Worm (Caenorhabditis elegans): ENCODE measurements around the gene Y45G12B.2.

Y45G12B.2 gene

DNA sequence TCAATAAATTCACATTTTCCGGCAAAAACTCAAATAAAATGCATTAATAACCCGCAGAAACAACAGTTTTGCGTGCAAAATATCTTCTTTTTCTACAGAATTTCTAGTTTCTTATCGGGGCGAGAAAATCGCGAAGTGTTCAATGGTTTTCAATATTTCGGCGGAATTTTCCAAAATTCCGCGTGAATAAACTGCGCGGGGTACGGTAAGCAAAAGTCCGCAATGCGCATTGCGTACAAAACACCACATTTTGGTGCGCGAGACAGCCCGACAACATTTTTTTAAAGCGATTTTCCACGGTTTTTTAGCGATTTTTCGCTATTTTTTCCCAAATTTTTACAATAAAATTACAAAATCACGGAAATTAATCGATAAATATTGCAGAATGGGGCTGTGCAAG lies at the start of gene Y45G12B.2:
Gene Y45G12B.2, plus strand, starts transcription at position 383 of the 400 bp plus-strand sequence.
- TF ChIP-seq klf-2 (GFP tag; conservative IDR thresholded peaks at IDR 0.05): 0 out of 2 replicates have a peak, but pooled peaks have one; percentile 25
- TF ChIP-seq cog-1 (tag; optimal IDR thresholded peaks at IDR 0.05): no peak

ce11 chrV:2646067-2646466 lies 48.5 kb upstream of the Y45G12B.2 start:
- TF ChIP-seq ztf-29 (GFP tag; IDR thresholded peaks at IDR 0.05) (no peak), cog-1 (tag; optimal IDR thresholded peaks at IDR 0.05) (no peak), klf-2 (GFP tag; conservative IDR thresholded peaks at IDR 0.05) (no peak), flt-1 (GFP tag; IDR thresholded peaks at IDR 0.05) (no peak), tab-1 (GFP tag; IDR thresholded peaks at IDR 0.05) (no peak), ref-1 (GFP tag; conservative IDR thresholded peaks at IDR 0.05) (no peak), T22C8.4 (GFP tag; IDR thresholded peaks at IDR 0.05) (no peak)

DNA sequence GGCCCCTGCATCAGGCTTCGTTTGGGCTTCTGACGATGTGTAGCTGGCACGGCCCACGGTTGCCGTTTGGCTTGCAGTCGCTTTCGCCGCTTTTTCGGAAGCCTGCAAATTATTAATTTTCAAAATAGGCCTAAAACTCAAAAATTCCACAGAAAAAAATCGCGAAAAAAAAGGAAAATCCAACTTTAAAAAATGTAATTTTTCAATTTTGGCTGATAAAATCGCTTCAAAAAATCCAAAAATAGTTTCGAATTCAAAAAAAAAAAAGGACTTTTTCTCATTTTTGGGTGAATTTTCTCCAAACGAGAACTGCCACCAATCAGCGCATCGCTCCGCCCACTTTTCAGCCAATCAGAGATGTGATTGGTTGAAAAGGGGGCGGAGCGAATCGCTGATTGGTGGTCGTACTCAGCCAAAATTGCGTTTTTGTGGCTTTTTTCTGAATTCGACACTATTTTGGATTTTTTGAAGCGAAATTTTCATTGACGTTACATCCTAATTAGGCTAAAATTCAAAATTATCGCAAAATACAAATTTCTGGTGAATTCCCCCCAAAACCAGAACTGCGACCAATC lies 47.3 kb upstream of the Y45G12B.2 start:
- TF ChIP-seq T22C8.4 (GFP tag; IDR thresholded peaks at IDR 0.05) (no peak), ztf-23 (GFP tag; IDR thresholded peaks at IDR 0.05) (no peak), klf-2 (GFP tag; conservative IDR thresholded peaks at IDR 0.05) (no peak), cog-1 (tag; optimal IDR thresholded peaks at IDR 0.05) (no peak), med-1 (GFP tag; optimal IDR thresholded peaks at IDR 0.05; ENCODE audit: insufficient read depth) (no peak), ztf-29 (GFP tag; IDR thresholded peaks at IDR 0.05) (no peak), ref-1 (GFP tag; conservative IDR thresholded peaks at IDR 0.05) (no peak), tab-1 (GFP tag; IDR thresholded peaks at IDR 0.05) (no peak), flt-1 (GFP tag; IDR thresholded peaks at IDR 0.05) (no peak)

- TF ChIP-seq cog-1 (tag; optimal IDR thresholded peaks at IDR 0.05) (no peak), ztf-29 (GFP tag; IDR thresholded peaks at IDR 0.05) (no peak), ref-1 (GFP tag; conservative IDR thresholded peaks at IDR 0.05) (no peak)
Measured at ce11 chrV:2650980-2651379, 43.6 kb upstream of the Y45G12B.2 start.

ce11 chrV:2652557-2653133 lies 41.9 kb upstream of the Y45G12B.2 start, which contains the start of the genes W02H5.8 and angl-1:
W02H5.8 (minus strand) TSS chrV:2652657.
angl-1 (plus strand) TSS chrV:2653083.
- no peak for TF ChIP-seq ztf-23 (GFP tag; IDR thresholded peaks at IDR 0.05)

ce11 chrV:2656159-2656558 lies 38.4 kb upstream of the Y45G12B.2 start:
- no peak for TF ChIP-seq flt-1 (GFP tag; IDR thresholded peaks at IDR 0.05)
- TF ChIP-seq med-1 (GFP tag; optimal IDR thresholded peaks at IDR 0.05; ENCODE audit: insufficient read depth): no peak
- no peak for TF ChIP-seq ref-1 (GFP tag; conservative IDR thresholded peaks at IDR 0.05)
- TF ChIP-seq ztf-23 (GFP tag; IDR thresholded peaks at IDR 0.05): no peak
- TF ChIP-seq cog-1 (tag; optimal IDR thresholded peaks at IDR 0.05): no peak
- no peak for TF ChIP-seq klf-2 (GFP tag; conservative IDR thresholded peaks at IDR 0.05)
- no peak for TF ChIP-seq ztf-29 (GFP tag; IDR thresholded peaks at IDR 0.05)
- TF ChIP-seq T22C8.4 (GFP tag; IDR thresholded peaks at IDR 0.05): no peak
- no peak for TF ChIP-seq tab-1 (GFP tag; IDR thresholded peaks at IDR 0.05)

- TF ChIP-seq T22C8.4 (GFP tag; IDR thresholded peaks at IDR 0.05): no peak
- TF ChIP-seq ztf-23 (GFP tag; IDR thresholded peaks at IDR 0.05): no peak
- TF ChIP-seq cog-1 (tag; optimal IDR thresholded peaks at IDR 0.05): no peak
- TF ChIP-seq med-1 (GFP tag; optimal IDR thresholded peaks at IDR 0.05; ENCODE audit: insufficient read depth): no peak
- TF ChIP-seq ref-1 (GFP tag; conservative IDR thresholded peaks at IDR 0.05): no peak
- TF ChIP-seq tab-1 (GFP tag; IDR thresholded peaks at IDR 0.05): no peak
- TF ChIP-seq klf-2 (GFP tag; conservative IDR thresholded peaks at IDR 0.05): no peak
- TF ChIP-seq ztf-29 (GFP tag; IDR thresholded peaks at IDR 0.05): no peak
- TF ChIP-seq flt-1 (GFP tag; IDR thresholded peaks at IDR 0.05): no peak
Measured at ce11 chrV:2657682-2658081, 36.9 kb upstream of the Y45G12B.2 start.

ce11 chrV:2660457-2660856 lies 34.1 kb upstream of the Y45G12B.2 start:
- no peak for TF ChIP-seq cog-1 (tag; optimal IDR thresholded peaks at IDR 0.05)
- no peak for TF ChIP-seq tab-1 (GFP tag; IDR thresholded peaks at IDR 0.05)
- TF ChIP-seq klf-2 (GFP tag; conservative IDR thresholded peaks at IDR 0.05): no peak
- TF ChIP-seq flt-1 (GFP tag; IDR thresholded peaks at IDR 0.05): no peak
- TF ChIP-seq med-1 (GFP tag; optimal IDR thresholded peaks at IDR 0.05; ENCODE audit: insufficient read depth): no peak
- no peak for TF ChIP-seq T22C8.4 (GFP tag; IDR thresholded peaks at IDR 0.05)
- TF ChIP-seq ztf-29 (GFP tag; IDR thresholded peaks at IDR 0.05): no peak
- no peak for TF ChIP-seq ztf-23 (GFP tag; IDR thresholded peaks at IDR 0.05)
- TF ChIP-seq ref-1 (GFP tag; conservative IDR thresholded peaks at IDR 0.05): no peak

DNA sequence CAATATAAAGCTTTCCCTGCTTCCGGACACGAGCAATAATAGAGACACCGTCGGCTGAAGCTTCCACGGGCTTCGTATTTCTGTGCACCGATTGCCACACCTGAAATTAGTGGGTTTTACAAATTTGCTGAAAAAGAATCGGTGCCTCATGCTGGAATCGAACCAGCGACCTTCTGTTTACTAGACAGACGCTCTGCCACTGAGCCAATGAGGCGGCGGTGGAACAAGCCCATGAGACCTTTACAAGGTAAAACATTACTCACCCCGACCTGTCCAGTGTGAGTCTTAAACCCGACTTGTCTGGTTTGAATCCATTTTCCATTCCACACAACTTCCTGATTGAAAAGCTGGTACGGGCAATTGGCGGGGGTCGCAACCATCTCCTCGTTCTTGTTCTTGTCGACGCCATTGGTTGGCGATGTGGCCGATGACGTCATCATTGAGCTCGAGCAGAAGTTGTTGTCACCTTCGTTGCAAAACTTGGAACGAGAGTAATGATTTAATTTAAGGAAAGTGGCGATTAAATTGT lies 30.0 kb upstream of the Y45G12B.2 start, which contains the start of gene ndx-2:
Gene ndx-2, minus strand, starts transcription at position 479 of the 529 bp plus-strand sequence.
- no peak for TF ChIP-seq ref-1 (GFP tag; conservative IDR thresholded peaks at IDR 0.05)
- TF ChIP-seq cog-1 (tag; optimal IDR thresholded peaks at IDR 0.05): no peak
- 0 out of 2 replicates have a peak, but pooled peaks have one; percentile 14 for TF ChIP-seq tab-1 (GFP tag; IDR thresholded peaks at IDR 0.05)
- 0 out of 2 replicates have a peak, but pooled peaks have one; percentile 7 for TF ChIP-seq ztf-29 (GFP tag; IDR thresholded peaks at IDR 0.05)
- TF ChIP-seq med-1 (GFP tag; optimal IDR thresholded peaks at IDR 0.05; ENCODE audit: insufficient read depth): no peak
- 0 out of 2 replicates have a peak, but pooled peaks have one; percentile 13 for TF ChIP-seq flt-1 (GFP tag; IDR thresholded peaks at IDR 0.05)
- no peak for TF ChIP-seq klf-2 (GFP tag; conservative IDR thresholded peaks at IDR 0.05)

DNA sequence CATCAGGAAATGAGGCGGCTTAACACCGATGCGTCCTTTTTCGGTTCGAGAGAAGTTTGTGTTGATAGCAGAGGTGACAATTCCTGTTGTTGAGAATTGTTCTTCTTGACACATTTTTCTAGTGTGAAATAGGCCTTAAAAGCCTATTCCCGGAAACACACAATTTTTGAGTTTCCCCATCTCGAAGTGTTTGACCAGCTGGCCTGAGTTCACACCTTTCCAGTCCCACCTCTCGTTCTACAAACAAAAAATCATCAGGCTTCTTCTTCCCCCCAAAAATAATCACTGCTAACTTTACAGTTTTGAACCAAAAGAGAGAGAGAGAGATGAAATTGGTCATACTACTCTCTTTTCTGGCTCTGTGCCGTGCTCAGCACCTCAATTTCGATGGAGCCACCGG lies 28.0 kb upstream of the Y45G12B.2 start, which contains the start of gene W02G9.4:
Gene W02G9.4, plus strand, starts transcription at position 301 of the 400 bp plus-strand sequence.
- TF ChIP-seq cog-1 (tag; optimal IDR thresholded peaks at IDR 0.05) (no peak), ref-1 (GFP tag; conservative IDR thresholded peaks at IDR 0.05) (no peak), ztf-29 (GFP tag; IDR thresholded peaks at IDR 0.05) (no peak), flt-1 (GFP tag; IDR thresholded peaks at IDR 0.05) (no peak), med-1 (GFP tag; optimal IDR thresholded peaks at IDR 0.05; ENCODE audit: insufficient read depth) (no peak), tab-1 (GFP tag; IDR thresholded peaks at IDR 0.05) (no peak), T22C8.4 (GFP tag; IDR thresholded peaks at IDR 0.05) (no peak), klf-2 (GFP tag; conservative IDR thresholded peaks at IDR 0.05) (no peak), ztf-23 (GFP tag; IDR thresholded peaks at IDR 0.05) (no peak)

All from whole organism, midembryonic.